Worm (Caenorhabditis elegans) whole organism, L2 larva: ENCODE data around the gene Y46G5A.28.
A peak's percentile ranks its signal among the peaks of the same experiment; 100 is the strongest.

Experiments used
- F13H6.1 ChIP-seq: sonication (generic microtip); optimal IDR thresholded peaks from 2 replicates; lab custom pipeline; 2016; ENCODE audit warnings: missing genetic modification characterization, missing compliant biosample characterization
- R02D3.7 ChIP-seq: fragments of 150-350 bp; optimal IDR thresholded peaks from 2 replicates; lab custom pipeline; 2014; ENCODE audit warnings: missing biosample characterization, missing genetic modification characterization
- Y55F3AM.14 ChIP-seq: fragments of 200-800 bp; sonication (Bioruptor generic); optimal IDR thresholded peaks from 2 replicates; lab custom pipeline; 2018; ENCODE audit warnings: mild to moderate bottlenecking, missing genetic modification characterization, missing compliant biosample characterization
- alr-1 ChIP-seq: fragments of 150-350 bp; optimal IDR thresholded peaks from 2 replicates; lab custom pipeline; 2014; ENCODE audit warnings: missing biosample characterization, missing genetic modification characterization
- blmp-1 ChIP-seq: sonication (generic microtip); optimal IDR thresholded peaks from 2 replicates; lab custom pipeline; 2017; ENCODE audit warnings: missing genetic modification characterization, mild to moderate bottlenecking, missing compliant biosample characterization, antibody characterized with exemption, moderate library complexity; ENCODE audit not compliant: insufficient read depth
- ceh-16 ChIP-seq: fragments of 150-350 bp; optimal IDR thresholded peaks from 2 replicates; lab custom pipeline; 2014; ENCODE audit warnings: missing biosample characterization, missing genetic modification characterization
- crh-2 ChIP-seq: sonication (generic microtip); optimal IDR thresholded peaks from 2 replicates; lab custom pipeline; 2017; ENCODE audit warnings: missing biosample characterization, missing genetic modification characterization
- elt-1 ChIP-seq: fragments of 150-350 bp; optimal IDR thresholded peaks from 2 replicates; lab custom pipeline; 2014; ENCODE audit warnings: missing biosample characterization, missing genetic modification characterization
- elt-3 ChIP-seq: sonication (generic microtip); optimal IDR thresholded peaks from 2 replicates; lab custom pipeline; 2017; ENCODE audit warnings: missing biosample characterization, missing genetic modification characterization
- fos-1 ChIP-seq: fragments of 150-350 bp; optimal IDR thresholded peaks from 2 replicates; lab custom pipeline; 2014; ENCODE audit warnings: missing biosample characterization, missing genetic modification characterization
- lin-11 ChIP-seq: fragments of 150-350 bp; sonication (generic microtip); optimal IDR thresholded peaks from 2 replicates; lab custom pipeline; 2014; ENCODE audit warnings: missing biosample characterization, missing genetic modification characterization, inconsistent platforms, mixed read lengths
- lsy-2 ChIP-seq, 2 experiments: fragments of 150-350 bp in 1 of 2; sonication (generic microtip) in 1 of 2; optimal IDR thresholded peaks; 2 replicates each; lab custom pipeline; 2014 to 2017; ENCODE audit warnings: missing biosample characterization in 2 of 2, missing genetic modification characterization in 2 of 2
- mab-5 ChIP-seq: fragments of 150-350 bp; optimal IDR thresholded peaks from 2 replicates; lab custom pipeline; 2014; ENCODE audit warnings: missing biosample characterization, missing genetic modification characterization
- mdl-1 ChIP-seq, 2 experiments: fragments of 150-350 bp in 1 of 2; sonication (generic microtip) in 1 of 2; optimal IDR thresholded peaks; 2 replicates each; lab custom pipeline; 2017; ENCODE audit warnings: missing biosample characterization in 2 of 2, missing genetic modification characterization in 2 of 2
- nhr-12 ChIP-seq: fragments of 150-350 bp; optimal IDR thresholded peaks from 2 replicates; lab custom pipeline; 2014; ENCODE audit warnings: missing biosample characterization, missing genetic modification characterization
- nhr-23 ChIP-seq: fragments of 150-350 bp; optimal IDR thresholded peaks from 2 replicates; lab custom pipeline; 2014; ENCODE audit warnings: missing biosample characterization, missing genetic modification reagents, missing genetic modification characterization
- nhr-77 ChIP-seq: fragments of 150-350 bp; optimal IDR thresholded peaks from 2 replicates; lab custom pipeline; 2014; ENCODE audit warnings: missing biosample characterization, missing genetic modification characterization
- sem-4 ChIP-seq: fragments of 150-350 bp; optimal IDR thresholded peaks from 2 replicates; lab custom pipeline; 2014; ENCODE audit warnings: missing biosample characterization, missing genetic modification reagents, missing genetic modification characterization
- skn-1 ChIP-seq: sonication (generic microtip); optimal IDR thresholded peaks from 2 replicates; lab custom pipeline; 2017; ENCODE audit warnings: missing biosample characterization, missing genetic modification characterization
- sma-3 ChIP-seq: sonication (generic microtip); optimal IDR thresholded peaks from 2 replicates; lab custom pipeline; 2016; ENCODE audit warnings: missing genetic modification reagents, missing genetic modification characterization, missing compliant biosample characterization
- sma-9 ChIP-seq, 2 experiments: fragments of 150-350 bp in 1 of 2; sonication (generic microtip) in 1 of 2; optimal IDR thresholded peaks; 2 replicates each; lab custom pipeline; 2014 to 2016; ENCODE audit warnings: missing genetic modification characterization in 2 of 2, mild to moderate bottlenecking in 1 of 2, missing biosample characterization in 1 of 2, missing compliant biosample characterization in 1 of 2, missing genetic modification reagents in 1 of 2, moderate library complexity in 1 of 2
- unc-39 ChIP-seq: fragments of 150-350 bp; optimal IDR thresholded peaks from 2 replicates; lab custom pipeline; 2014; ENCODE audit warnings: missing biosample characterization, missing genetic modification characterization
- unc-55 ChIP-seq: fragments of 150-350 bp; sonication (generic microtip); optimal IDR thresholded peaks from 3 replicates; lab custom pipeline; 2014; ENCODE audit warnings: missing biosample characterization, missing genetic modification reagents, missing genetic modification characterization
- zag-1 ChIP-seq: fragments of 150-350 bp; optimal IDR thresholded peaks from 2 replicates; lab custom pipeline; 2014; ENCODE audit warnings: missing biosample characterization, missing genetic modification characterization
- ztf-1 ChIP-seq: fragments of 200-800 bp; sonication (Bioruptor generic); conservative IDR thresholded peaks from 2 replicates; pipeline ENCODE4 v1.3.6; 2022; ENCODE audit warnings: missing genetic modification characterization, missing compliant biosample characterization
- ztf-11 ChIP-seq: sonication (generic microtip); optimal IDR thresholded peaks from 2 replicates; lab custom pipeline; 2017; ENCODE audit warnings: missing biosample characterization, missing genetic modification characterization
- ztf-4 ChIP-seq: fragments of 150-350 bp; optimal IDR thresholded peaks from 2 replicates; lab custom pipeline; 2014; ENCODE audit warnings: missing biosample characterization, missing genetic modification characterization

The Y46G5A.28 gene

ce11 chrII:12892407-12892806, 42.2 kb downstream of the Y46G5A.28 start:
- peak; percentile 77 for TF ChIP-seq fos-1 (tag; lab: Kevin White, UChicago)
- no peak for TF ChIP-seq unc-55 (GFP tag; lab: Kevin White, UChicago)
- TF ChIP-seq lin-11 (tag; lab: Kevin White, UChicago): no peak
- TF ChIP-seq ztf-1 (GFP tag; lab: Robert Waterston, UW): no peak
- no peak for TF ChIP-seq sem-4

ce11 chrII:12895078-12895670, 44.9 kb downstream of the Y46G5A.28 start, which contains the start of the genes clec-62 and clec-63:
clec-62 (minus strand) TSS chrII:12895128.
clec-63 (plus strand) TSS chrII:12895638.
- peak; percentile 93 for TF ChIP-seq fos-1 (tag; lab: Kevin White, UChicago)
- peak; percentile 29 for TF ChIP-seq skn-1 (tag; lab: Kevin White, UChicago)
- no peak for TF ChIP-seq R02D3.7 (tag; lab: Kevin White, UChicago)
- no peak for TF ChIP-seq elt-1 (tag; lab: Kevin White, UChicago)
- TF ChIP-seq zag-1: no peak
- TF ChIP-seq sma-3 (GFP tag; lab: Kevin White, UChicago): no peak
- TF ChIP-seq mdl-1 (tag; optimal IDR thresholded peaks at IDR 0.05; lab: Kevin White, UChicago): no peak
- TF ChIP-seq nhr-23: no peak
- TF ChIP-seq elt-3 (tag; lab: Kevin White, UChicago): no peak
- TF ChIP-seq ceh-16 (tag; lab: Kevin White, UChicago): no peak
- no peak for TF ChIP-seq sem-4
- peak; percentile 30 for TF ChIP-seq crh-2
- TF ChIP-seq F13H6.1 (tag; lab: Kevin White, UChicago): no peak
- TF ChIP-seq Y55F3AM.14 (GFP tag; lab: Kevin White, UChicago): no peak
- TF ChIP-seq, all 48 proteins: peak for 3

- TF ChIP-seq ztf-4 (tag; lab: Kevin White, UChicago) (no peak), ztf-11 (tag; lab: Kevin White, UChicago) (no peak), ztf-1 (GFP tag; lab: Robert Waterston, UW) (no peak), lsy-2 (tag; optimal IDR thresholded peaks at IDR 0.05; lab: Kevin White, UChicago) (no peak), zag-1 (no peak), alr-1 (tag; lab: Kevin White, UChicago) (no peak), skn-1 (tag; lab: Kevin White, UChicago) (no peak), mab-5 (tag; lab: Kevin White, UChicago) (no peak)
Observed at ce11 chrII:12896666-12897065, 46.4 kb downstream of the Y46G5A.28 start.

ce11 chrII:12897361-12897760, 47.1 kb downstream of the Y46G5A.28 start:
- TF ChIP-seq mab-5 (tag; lab: Kevin White, UChicago) (no peak), ztf-1 (GFP tag; lab: Robert Waterston, UW) (no peak), sma-9 (GFP tag; optimal IDR thresholded peaks at IDR 0.05; lab: Kevin White, UChicago) (no peak), sma-9 (tag; optimal IDR thresholded peaks at IDR 0.05; lab: Kevin White, UChicago) (no peak), fos-1 (tag; lab: Kevin White, UChicago) (no peak), nhr-23 (no peak), alr-1 (tag; lab: Kevin White, UChicago) (no peak), nhr-12 (tag; lab: Kevin White, UChicago) (no peak), unc-39 (tag; lab: Kevin White, UChicago) (no peak), blmp-1 (no peak), nhr-77 (tag; lab: Kevin White, UChicago) (no peak)

ce11 chrII:12897942-12898341, 47.7 kb downstream of the Y46G5A.28 start, which contains the start of gene clec-64:
clec-64 (plus strand) TSS chrII:12898242.
- TF ChIP-seq crh-2 (no peak), fos-1 (tag; lab: Kevin White, UChicago) (peak; percentile 32)

- TF ChIP-seq fos-1 (tag; lab: Kevin White, UChicago) (peak; percentile 70), sem-4 (no peak)
Observed at ce11 chrII:12901025-12901424, 50.8 kb downstream of the Y46G5A.28 start, which contains the start of gene clec-65. clec-65 (plus strand) TSS chrII:12901325.
